Fruit fly (Drosophila melanogaster) Kc167 (cell line): ENCODE data around the gene CG31269.
A peak's percentile ranks its signal among the peaks of the same experiment; 100 is the strongest.

Experiments
- Myc ChIP-seq: fragments of >200 bp; optimal IDR thresholded peaks from 2 replicates; lab custom pipeline; 2017; ENCODE audit warnings: missing external identifiers
- Sin3A ChIP-seq: fragments of >200 bp; optimal IDR thresholded peaks from 2 replicates; lab custom pipeline; 2018; ENCODE audit warnings: missing external identifiers
- h ChIP-seq: fragments of >200 bp; optimal IDR thresholded peaks from 3 replicates; lab custom pipeline; 2018; ENCODE audit warnings: missing external identifiers
- insv ChIP-seq: fragments of >200 bp; optimal IDR thresholded peaks from 3 replicates; lab custom pipeline; 2018; ENCODE audit warnings: missing external identifiers
- psq ChIP-seq: fragments of >200 bp; optimal IDR thresholded peaks from 2 replicates; lab custom pipeline; 2017; ENCODE audit warnings: missing external identifiers
- ttk ChIP-seq: sonication (Bioruptor generic); optimal IDR thresholded peaks from 2 replicates; lab custom pipeline; 2017; ENCODE audit warnings: missing external identifiers

The CG31269 gene

dm6 chr3R:17126838-17127237, at the start of gene CG31269, which contains the start of gene CG17477:
CG31269 (plus strand) TSS chr3R:17127126.
CG17477 (minus strand) TSS chr3R:17126938.
- no peak for TF ChIP-seq h
- no peak for TF ChIP-seq Sin3A (lab: Kevin White, UChicago)
- no peak for TF ChIP-seq psq
- TF ChIP-seq Myc (lab: Kevin White, UChicago): no peak
- no peak for TF ChIP-seq insv
- TF ChIP-seq ttk (lab: Kevin White, UChicago): no peak

dm6 chr3R:17077968-17078417, 48.9 kb upstream of the CG31269 start:
- no peak for TF ChIP-seq Sin3A (lab: Kevin White, UChicago)
- no peak for TF ChIP-seq Myc (lab: Kevin White, UChicago)
- TF ChIP-seq insv: peak; percentile 41
- no peak for TF ChIP-seq psq
- peak; percentile 44 for TF ChIP-seq h
- no peak for TF ChIP-seq ttk (lab: Kevin White, UChicago)

- no peak for TF ChIP-seq ttk (lab: Kevin White, UChicago)
- TF ChIP-seq Myc (lab: Kevin White, UChicago): no peak
- TF ChIP-seq h: no peak
- no peak for TF ChIP-seq Sin3A (lab: Kevin White, UChicago)
- no peak for TF ChIP-seq psq
- no peak for TF ChIP-seq insv
Observed at dm6 chr3R:17078961-17079858, 47.7 kb upstream of the CG31269 start.

dm6 chr3R:17079859-17080255, 47.1 kb upstream of the CG31269 start, which contains the start of the genes Keap1 and kuk:
Keap1 (minus strand) TSS chr3R:17079945.
kuk (plus strand) TSS chr3R:17080244.
- no peak for TF ChIP-seq ttk (lab: Kevin White, UChicago)
- no peak for TF ChIP-seq Sin3A (lab: Kevin White, UChicago)
- TF ChIP-seq insv: no peak
- TF ChIP-seq h: no peak
- TF ChIP-seq psq: no peak
- TF ChIP-seq Myc (lab: Kevin White, UChicago): no peak

dm6 chr3R:17080666-17081358, 46.1 kb upstream of the CG31269 start:
- TF ChIP-seq ttk (lab: Kevin White, UChicago) (no peak), h (peak; percentile 21), psq (no peak)

dm6 chr3R:17081359-17081935, 45.5 kb upstream of the CG31269 start:
- TF ChIP-seq psq: no peak
- TF ChIP-seq insv: no peak
- TF ChIP-seq Myc (lab: Kevin White, UChicago): no peak
- TF ChIP-seq ttk (lab: Kevin White, UChicago): no peak
- TF ChIP-seq Sin3A (lab: Kevin White, UChicago): no peak
- no peak for TF ChIP-seq h

- no peak for TF ChIP-seq h
Observed at dm6 chr3R:17082471-17082870, 44.5 kb upstream of the CG31269 start.

- TF ChIP-seq insv (no peak), ttk (lab: Kevin White, UChicago) (no peak), Myc (lab: Kevin White, UChicago) (no peak), Sin3A (lab: Kevin White, UChicago) (no peak), h (no peak), psq (no peak)
Observed at dm6 chr3R:17085029-17085807, 41.7 kb upstream of the CG31269 start, which contains the start of gene GckIII. GckIII (plus strand) TSS chr3R:17085513.

dm6 chr3R:17087977-17088618, 38.8 kb upstream of the CG31269 start, which contains the start of gene cal1:
cal1 (plus strand) TSS chr3R:17088280.
- TF ChIP-seq ttk (lab: Kevin White, UChicago) (no peak), insv (no peak), Sin3A (lab: Kevin White, UChicago) (no peak), psq (no peak), Myc (lab: Kevin White, UChicago) (no peak), h (no peak)

dm6 chr3R:17108881-17109280, 18.0 kb upstream of the CG31269 start:
- TF ChIP-seq ttk (lab: Kevin White, UChicago) (no peak), insv (no peak), h (no peak), psq (no peak), Sin3A (lab: Kevin White, UChicago) (no peak), Myc (lab: Kevin White, UChicago) (no peak)
